Fruit fly (Drosophila melanogaster) whole organism, embryonic: ENCODE results near the gene janB.

Source experiments
- B-H1 ChIP-seq: fragments of 200-800 bp; sonication (Bioruptor generic); IDR thresholded peaks from 3 replicates; pipeline ENCODE4 v1.3.6; 2022; ENCODE audit warnings: missing biosample characterization, missing genetic modification characterization
- Blimp-1 ChIP-seq: fragments of 200-800 bp; sonication (Bioruptor generic); optimal IDR thresholded peaks from 3 replicates; lab custom pipeline; 2018; ENCODE audit warnings: missing biosample characterization, missing genetic modification characterization, mild to moderate bottlenecking, moderate library complexity, missing genetic modification reagents
- CG10274 ChIP-seq: fragments of 200-800 bp; sonication (Bioruptor generic); optimal IDR thresholded peaks from 3 replicates; lab custom pipeline; 2017; ENCODE audit warnings: missing biosample characterization, mild to moderate bottlenecking, missing genetic modification characterization
- CG10462 ChIP-seq: fragments of 200-800 bp; sonication (Bioruptor generic); optimal IDR thresholded peaks from 2 replicates; lab custom pipeline; 2016; ENCODE audit warnings: missing biosample characterization, missing genetic modification characterization
- CG10654 ChIP-seq: fragments of 200-800 bp; sonication (Bioruptor generic); optimal IDR thresholded peaks from 2 replicates; lab custom pipeline; 2016; ENCODE audit warnings: missing biosample characterization, missing genetic modification characterization
- CG10979 ChIP-seq: fragments of 200-800 bp; sonication (Bioruptor generic); optimal IDR thresholded peaks from 2 replicates; lab custom pipeline; 2018; ENCODE audit warnings: missing biosample characterization, mild to moderate bottlenecking, missing genetic modification characterization, moderate library complexity
- CG11723 ChIP-seq: fragments of 200-800 bp; sonication (Bioruptor generic); optimal IDR thresholded peaks from 2 replicates; lab custom pipeline; 2017; ENCODE audit warnings: missing biosample characterization, mild to moderate bottlenecking, missing genetic modification characterization
- CG12769 ChIP-seq: fragments of 200-800 bp; sonication (Bioruptor generic); optimal IDR thresholded peaks from 2 replicates; lab custom pipeline; 2019; ENCODE audit warnings: missing biosample characterization, mild to moderate bottlenecking, missing genetic modification characterization, moderate library complexity
- CG14667 ChIP-seq: fragments of 200-800 bp; sonication (Bioruptor generic); IDR thresholded peaks from 2 replicates; pipeline ENCODE4 v1.3.6; 2022; ENCODE audit warnings: missing biosample characterization, missing genetic modification characterization
- CG17361 ChIP-seq: fragments of 200-800 bp; sonication (Bioruptor generic); IDR thresholded peaks from 3 replicates; pipeline ENCODE4 v1.3.6; 2022; ENCODE audit warnings: missing biosample characterization, missing genetic modification characterization
- CG17385 ChIP-seq: fragments of 200-800 bp; sonication (Bioruptor generic); optimal IDR thresholded peaks from 3 replicates; lab custom pipeline; 2018; ENCODE audit warnings: missing biosample characterization, mild to moderate bottlenecking, missing genetic modification characterization
- CG2889 ChIP-seq: fragments of 200-800 bp; sonication (Bioruptor generic); IDR thresholded peaks from 3 replicates; pipeline ENCODE4 v1.3.6; 2022; ENCODE audit warnings: missing biosample characterization, missing genetic modification characterization
- CG31388 ChIP-seq: fragments of 200-800 bp; sonication (Bioruptor generic); optimal IDR thresholded peaks from 2 replicates; lab custom pipeline; 2016; ENCODE audit warnings: missing biosample characterization, missing genetic modification characterization
- CG34224 ChIP-seq: fragments of 200-800 bp; sonication (Bioruptor generic); IDR thresholded peaks from 3 replicates; pipeline ENCODE4 v1.3.6; 2022; ENCODE audit warnings: missing biosample characterization, missing genetic modification characterization; ENCODE audit not compliant: partially characterized antibody
- CG34422 ChIP-seq: fragments of 200-800 bp; sonication (Bioruptor generic); IDR thresholded peaks from 3 replicates; pipeline ENCODE4 v1.3.6; 2022; ENCODE audit warnings: missing biosample characterization, missing genetic modification characterization
- CG4617 ChIP-seq: fragments of 200-800 bp; sonication (Bioruptor generic); optimal IDR thresholded peaks from 3 replicates; lab custom pipeline; 2016; ENCODE audit warnings: missing biosample characterization, missing genetic modification characterization, borderline replicate concordance
- CG6683 ChIP-seq: fragments of 200-800 bp; sonication (Bioruptor generic); optimal IDR thresholded peaks from 2 replicates; lab custom pipeline; 2017; ENCODE audit warnings: missing biosample characterization, mild to moderate bottlenecking, missing genetic modification characterization, missing genetic modification reagents
- CG6689 ChIP-seq: fragments of 200-800 bp; sonication (Bioruptor generic); IDR thresholded peaks from 2 replicates; pipeline ENCODE4 v1.3.6; 2022; ENCODE audit warnings: missing biosample characterization, missing genetic modification characterization
- CG7271 ChIP-seq: fragments of 200-800 bp; sonication (Bioruptor generic); optimal IDR thresholded peaks from 2 replicates; lab custom pipeline; 2018; ENCODE audit warnings: missing biosample characterization, mild to moderate bottlenecking, missing genetic modification characterization, moderate library complexity
- CG8281 ChIP-seq: fragments of 200-800 bp; sonication (Bioruptor generic); optimal IDR thresholded peaks from 2 replicates; lab custom pipeline; 2018; ENCODE audit warnings: missing biosample characterization, mild to moderate bottlenecking, missing genetic modification characterization, moderate library complexity
- CG9215 ChIP-seq: fragments of 200-800 bp; sonication (Bioruptor generic); IDR thresholded peaks from 2 replicates; pipeline ENCODE4 v1.3.6; 2022; ENCODE audit warnings: missing biosample characterization, missing genetic modification characterization
- CHES-1-like ChIP-seq: fragments of 200-800 bp; sonication (Bioruptor generic); optimal IDR thresholded peaks from 2 replicates; lab custom pipeline; 2016; ENCODE audit warnings: missing biosample characterization, missing genetic modification characterization
- CoRest ChIP-seq: fragments of 200-800 bp; sonication (Bioruptor generic); optimal IDR thresholded peaks from 3 replicates; lab custom pipeline; 2018; ENCODE audit warnings: missing biosample characterization, mild to moderate bottlenecking, missing genetic modification characterization, moderate library complexity
- Lhr ChIP-seq: fragments of 200-800 bp; sonication (Bioruptor generic); optimal IDR thresholded peaks from 3 replicates; lab custom pipeline; 2017; ENCODE audit warnings: mild to moderate bottlenecking, missing biosample characterization, missing genetic modification reagents, missing genetic modification characterization
- Med ChIP-seq: fragments of 200-800 bp; sonication (Bioruptor generic); peaks from one replicate; lab custom pipeline; 2016; ENCODE audit warnings: missing biosample characterization, missing genetic modification characterization, mild to moderate bottlenecking, inconsistent platforms, moderate library complexity
- NC2α ChIP-seq: fragments of 200-800 bp; sonication (Bioruptor generic); optimal IDR thresholded peaks from 2 replicates; lab custom pipeline; 2016; ENCODE audit warnings: missing biosample characterization, missing genetic modification characterization
- Nf-YC ChIP-seq: fragments of 200-800 bp; optimal IDR thresholded peaks from 3 replicates; lab custom pipeline; 2019; ENCODE audit warnings: missing biosample characterization, mild to moderate bottlenecking, missing genetic modification characterization, moderate library complexity
- Rx ChIP-seq: fragments of 200-800 bp; sonication (Bioruptor generic); IDR thresholded peaks from 2 replicates; pipeline ENCODE4 v1.3.6; 2022; ENCODE audit warnings: missing biosample characterization, missing genetic modification characterization
- Six4 ChIP-seq: fragments of 200-800 bp; sonication (Bioruptor generic); optimal IDR thresholded peaks from 2 replicates; lab custom pipeline; 2016; ENCODE audit warnings: missing biosample characterization, missing genetic modification characterization
- abd-A ChIP-seq: fragments of 200-800 bp; sonication (Bioruptor generic); optimal IDR thresholded peaks from 3 replicates; lab custom pipeline; 2019; ENCODE audit warnings: missing biosample characterization, mild to moderate bottlenecking, missing genetic modification characterization, moderate library complexity
- bcd ChIP-seq: fragments of 200-800 bp; sonication (Bioruptor generic); optimal IDR thresholded peaks from 2 replicates; lab custom pipeline; 2017; ENCODE audit warnings: missing biosample characterization, mild to moderate bottlenecking, missing genetic modification characterization
- chn ChIP-seq: fragments of 200-800 bp; sonication (Bioruptor generic); optimal IDR thresholded peaks from 2 replicates; lab custom pipeline; 2016; ENCODE audit warnings: missing biosample characterization, missing genetic modification characterization
- ewg ChIP-seq: fragments of 200-800 bp; sonication (Bioruptor generic); optimal IDR thresholded peaks from 3 replicates; lab custom pipeline; 2017; ENCODE audit warnings: mild to moderate bottlenecking, missing biosample characterization, missing genetic modification reagents, missing genetic modification characterization
- fu2 ChIP-seq: fragments of 200-800 bp; sonication (Bioruptor generic); optimal IDR thresholded peaks from 2 replicates; lab custom pipeline; 2016; ENCODE audit warnings: missing biosample characterization, missing genetic modification characterization
- gfzf ChIP-seq: fragments of 200-800 bp; sonication (Bioruptor generic); optimal IDR thresholded peaks from 2 replicates; lab custom pipeline; 2016; ENCODE audit warnings: missing biosample characterization, mild to moderate bottlenecking, missing genetic modification characterization, moderate library complexity
- grn ChIP-seq: fragments of 200-800 bp; sonication (Bioruptor generic); optimal IDR thresholded peaks from 3 replicates; lab custom pipeline; 2017; ENCODE audit warnings: missing biosample characterization, missing genetic modification characterization
- gt ChIP-seq: fragments of 200-800 bp; sonication (Bioruptor generic); IDR thresholded peaks from 2 replicates; pipeline ENCODE4 v1.3.6; 2022; ENCODE audit warnings: missing biosample characterization, missing genetic modification characterization
- insv ChIP-seq, 2 experiments: fragments of 200-800 bp; sonication (Bioruptor generic); optimal IDR thresholded peaks; 3 replicates each; lab custom pipeline; 2016 to 2018; ENCODE audit warnings: missing biosample characterization in 2 of 2, missing genetic modification characterization in 2 of 2
- jigr1 ChIP-seq: fragments of 200-800 bp; sonication (Bioruptor generic); IDR thresholded peaks from 3 replicates; pipeline ENCODE4 v1.3.6; 2022; ENCODE audit warnings: missing biosample characterization, missing genetic modification characterization
- lab ChIP-seq: fragments of 200-800 bp; sonication (Bioruptor generic); optimal IDR thresholded peaks from 3 replicates; lab custom pipeline; 2017; ENCODE audit warnings: missing biosample characterization, missing genetic modification characterization, mild to moderate bottlenecking, moderate library complexity, missing genetic modification reagents
- p53 ChIP-seq: fragments of 200-800 bp; sonication (Bioruptor generic); optimal IDR thresholded peaks from 2 replicates; lab custom pipeline; 2016; ENCODE audit warnings: missing biosample characterization, missing genetic modification characterization
- pita ChIP-seq: fragments of 200-800 bp; sonication (Bioruptor generic); optimal IDR thresholded peaks from 2 replicates; lab custom pipeline; 2017; ENCODE audit warnings: missing biosample characterization, mild to moderate bottlenecking, missing genetic modification characterization
- psq ChIP-seq: fragments of 200-800 bp; sonication (Bioruptor generic); optimal IDR thresholded peaks from 2 replicates; lab custom pipeline; 2017; ENCODE audit warnings: missing biosample characterization, missing genetic modification characterization
- repo ChIP-seq: fragments of 200-800 bp; sonication (Bioruptor generic); optimal IDR thresholded peaks from 2 replicates; lab custom pipeline; 2016; ENCODE audit warnings: missing biosample characterization, missing genetic modification characterization
- ro ChIP-seq: fragments of 200-800 bp; sonication (Bioruptor generic); IDR thresholded peaks from 2 replicates; pipeline ENCODE4 v1.3.6; 2022; ENCODE audit warnings: missing biosample characterization, missing genetic modification characterization
- salm ChIP-seq: fragments of 200-800 bp; sonication (Bioruptor generic); optimal IDR thresholded peaks from 2 replicates; lab custom pipeline; 2018; ENCODE audit warnings: missing biosample characterization, mild to moderate bottlenecking, missing genetic modification characterization
- sens ChIP-seq: fragments of 200-800 bp; sonication (Bioruptor generic); peaks from one replicate; lab custom pipeline; 2016; ENCODE audit warnings: missing biosample characterization, missing genetic modification characterization
- shn ChIP-seq: fragments of 200-800 bp; sonication (Bioruptor generic); optimal IDR thresholded peaks from 3 replicates; lab custom pipeline; 2016; ENCODE audit warnings: missing biosample characterization, missing genetic modification characterization
- sug ChIP-seq: fragments of 200-800 bp; optimal IDR thresholded peaks from 2 replicates; lab custom pipeline; 2019; ENCODE audit warnings: missing biosample characterization, mild to moderate bottlenecking, missing genetic modification characterization, moderate library complexity
- tin ChIP-seq: fragments of 200-800 bp; sonication (Bioruptor generic); optimal IDR thresholded peaks from 3 replicates; lab custom pipeline; 2016; ENCODE audit warnings: missing biosample characterization, missing genetic modification characterization
- wdn ChIP-seq: fragments of 200-800 bp; sonication (Bioruptor generic); IDR thresholded peaks from 2 replicates; pipeline ENCODE4 v1.3.6; 2022; ENCODE audit warnings: missing biosample characterization, missing genetic modification characterization

Gene janB

dm6 chr3R:30052455-30053046 lies 14.0 kb upstream of the janB start, which contains the start of gene Jasper (continued):
- TF ChIP-seq Med (GFP tag; lab: Kevin White, UChicago), result peak; percentile 95
- TF ChIP-seq CG2889 (GFP tag; lab: Robert Waterston, UW), result no peak
- no peak for TF ChIP-seq ewg (GFP tag; lab: Kevin White, UChicago)
- no peak for TF ChIP-seq fu2
- no peak for TF ChIP-seq NC2α (GFP tag; lab: Kevin White, UChicago)
- no peak for TF ChIP-seq psq
- peak; percentile 4 for TF ChIP-seq lab (GFP tag; lab: Kevin White, UChicago)
- peak; percentile 52 for TF ChIP-seq CG17385 (GFP tag; lab: Kevin White, UChicago)
- TF ChIP-seq CG34224 (GFP tag; lab: Robert Waterston, UW), result peak; percentile 11; the same call in 1 of the 3 replicates
- TF ChIP-seq CG10654, result peak; percentile 18
- no peak for TF ChIP-seq CG11723
- no peak for TF ChIP-seq tin (GFP tag; lab: Kevin White, UChicago)
- no peak for TF ChIP-seq CG12769
- TF ChIP-seq CG14667 (GFP tag; lab: Robert Waterston, UW), result no peak
- TF ChIP-seq CG6689 (GFP tag; lab: Robert Waterston, UW), result no peak
- no peak for TF ChIP-seq ro (GFP tag; lab: Robert Waterston, UW)
- peak; percentile 51 for TF ChIP-seq sug (tag; lab: Kevin White, UChicago)
- peak; percentile 61 for TF ChIP-seq CoRest
- TF ChIP-seq insv (GFP tag; optimal IDR thresholded peaks at IDR 0.05; lab: Kevin White, UChicago), result no peak
- TF ChIP-seq pita, result no peak
- TF ChIP-seq wdn (GFP tag; lab: Robert Waterston, UW), result no peak
- TF ChIP-seq CG31388 (GFP tag; lab: Kevin White, UChicago), result no peak
- peak; percentile 70 for TF ChIP-seq CG4617
- no peak for TF ChIP-seq salm (tag; lab: Kevin White, UChicago)
- TF ChIP-seq CG34422 (GFP tag; lab: Robert Waterston, UW), result peak; percentile 67; the same call in 1 of the 3 replicates
- TF ChIP-seq grn, result no peak
- peak; percentile 36 for TF ChIP-seq Nf-YC (tag; lab: Kevin White, UChicago)
- no peak for TF ChIP-seq CG7271 (tag; lab: Kevin White, UChicago)
- TF ChIP-seq bcd (GFP tag; lab: Kevin White, UChicago), result no peak
- peak; percentile 49 for TF ChIP-seq Lhr (GFP tag; lab: Kevin White, UChicago)
- no peak for TF ChIP-seq Blimp-1 (GFP tag; lab: Kevin White, UChicago)
- no peak for TF ChIP-seq gt (GFP tag; lab: Robert Waterston, UW)
- no peak for TF ChIP-seq repo
- peak; percentile 79 for TF ChIP-seq CHES-1-like (GFP tag; lab: Kevin White, UChicago)
- no peak for TF ChIP-seq CG10979 (tag; lab: Kevin White, UChicago)
- TF ChIP-seq jigr1, result no peak
- TF ChIP-seq Six4 (GFP tag; lab: Kevin White, UChicago), result no peak
- TF ChIP-seq CG10462, result no peak
- TF ChIP-seq CG17361 (GFP tag; lab: Robert Waterston, UW), result 0 out of 3 replicates have a peak, but pooled peaks have one; percentile 12
- TF ChIP-seq abd-A (tag; lab: Kevin White, UChicago), result peak; percentile 60
- no peak for TF ChIP-seq CG6683
- TF ChIP-seq B-H1 (GFP tag; lab: Robert Waterston, UW), result no peak
- TF ChIP-seq sens (GFP tag; lab: Kevin White, UChicago), result no peak
- TF ChIP-seq CG9215, result no peak
- TF ChIP-seq CG10274 (GFP tag; lab: Kevin White, UChicago), result no peak
- TF ChIP-seq p53 (GFP tag; lab: Kevin White, UChicago), result peak; percentile 27
- TF ChIP-seq shn, result no peak
- TF ChIP-seq CG8281, result no peak
- no peak for TF ChIP-seq chn (GFP tag; lab: Kevin White, UChicago)
- TF ChIP-seq Rx (GFP tag; lab: Robert Waterston, UW), result no peak
- peak; percentile 99 for TF ChIP-seq gfzf (GFP tag; lab: Kevin White, UChicago)
